Fruit fly (Drosophila melanogaster) whole organism, embryonic: ENCODE results near the gene CG13978.

Experiments
- Aef1 ChIP-seq: fragments of 200-800 bp; sonication (Bioruptor generic); IDR thresholded peaks from 3 replicates; pipeline ENCODE4 v1.3.6; 2022; ENCODE audit warnings: missing biosample characterization, missing genetic modification characterization
- CG1233 ChIP-seq: fragments of 200-800 bp; sonication (Bioruptor generic); optimal IDR thresholded peaks from 4 replicates; lab custom pipeline; 2018; ENCODE audit warnings: missing biosample characterization, mild to moderate bottlenecking, missing genetic modification characterization
- CG12769 ChIP-seq: fragments of 200-800 bp; sonication (Bioruptor generic); optimal IDR thresholded peaks from 2 replicates; lab custom pipeline; 2019; ENCODE audit warnings: missing biosample characterization, mild to moderate bottlenecking, missing genetic modification characterization, moderate library complexity
- CG1603 ChIP-seq: fragments of 200-800 bp; sonication (Bioruptor generic); optimal IDR thresholded peaks from 2 replicates; lab custom pipeline; 2019; ENCODE audit warnings: missing biosample characterization, mild to moderate bottlenecking, missing genetic modification characterization, moderate library complexity
- CG16813 ChIP-seq: fragments of 200-800 bp; sonication (Bioruptor generic); IDR thresholded peaks from 3 replicates; pipeline ENCODE4 v1.3.6; 2022; ENCODE audit warnings: missing biosample characterization, missing genetic modification characterization; ENCODE audit not compliant: partially characterized antibody
- CG17186 ChIP-seq: fragments of 200-800 bp; sonication (Bioruptor generic); optimal IDR thresholded peaks from 3 replicates; lab custom pipeline; 2017; ENCODE audit warnings: missing biosample characterization, missing genetic modification reagents, missing genetic modification characterization
- CG1792 ChIP-seq: fragments of 200-800 bp; sonication (Bioruptor generic); optimal IDR thresholded peaks from 2 replicates; lab custom pipeline; 2016; ENCODE audit warnings: missing biosample characterization, missing genetic modification characterization
- CG1832 ChIP-seq: fragments of 200-800 bp; sonication (Bioruptor generic); optimal IDR thresholded peaks from 2 replicates; lab custom pipeline; 2017; ENCODE audit warnings: missing biosample characterization, mild to moderate bottlenecking, missing genetic modification characterization, inconsistent platforms
- CG31365 ChIP-seq: fragments of 200-800 bp; sonication (Bioruptor generic); optimal IDR thresholded peaks from 2 replicates; lab custom pipeline; 2018; ENCODE audit warnings: missing biosample characterization, mild to moderate bottlenecking, missing genetic modification characterization
- CG34422 ChIP-seq: fragments of 200-800 bp; sonication (Bioruptor generic); IDR thresholded peaks from 3 replicates; pipeline ENCODE4 v1.3.6; 2022; ENCODE audit warnings: missing biosample characterization, missing genetic modification characterization
- CG4360 ChIP-seq: fragments of 200-800 bp; sonication (Bioruptor generic); IDR thresholded peaks from 2 replicates; pipeline ENCODE4 v1.3.6; 2022; ENCODE audit warnings: missing biosample characterization, missing genetic modification characterization
- CG4404 ChIP-seq: fragments of 200-800 bp; sonication (Bioruptor generic); IDR thresholded peaks from 2 replicates; pipeline ENCODE4 v1.3.6; 2022; ENCODE audit warnings: missing biosample characterization, missing genetic modification characterization
- CG5953 ChIP-seq: fragments of 200-800 bp; sonication (Bioruptor generic); IDR thresholded peaks from 2 replicates; pipeline ENCODE4 v1.3.6; 2022; ENCODE audit warnings: missing biosample characterization, missing genetic modification characterization
- CG6654 ChIP-seq: fragments of 200-800 bp; sonication (Bioruptor generic); optimal IDR thresholded peaks from 2 replicates; lab custom pipeline; 2017; ENCODE audit warnings: missing biosample characterization, mild to moderate bottlenecking, missing genetic modification characterization
- CG9437 ChIP-seq: fragments of 200-800 bp; sonication (Bioruptor generic); optimal IDR thresholded peaks from 2 replicates; lab custom pipeline; 2018; ENCODE audit warnings: missing biosample characterization, mild to moderate bottlenecking, missing genetic modification characterization
- CG9609 ChIP-seq: fragments of 200-800 bp; sonication (Bioruptor generic); optimal IDR thresholded peaks from 3 replicates; lab custom pipeline; 2016; ENCODE audit warnings: missing biosample characterization, missing genetic modification characterization
- D ChIP-seq, 2 experiments: fragments of 200-800 bp in 1 of 2; fragments of >200 bp in 1 of 2; sonication (Bioruptor generic) in 1 of 2; optimal IDR thresholded peaks; 2 replicates in 1 of 2; 3 replicates in 1 of 2; lab custom pipeline; 2017; ENCODE audit warnings: mild to moderate bottlenecking in 1 of 2, missing biosample characterization in 1 of 2, missing genetic modification characterization in 1 of 2, missing genetic modification reagents in 1 of 2
- D19A ChIP-seq: fragments of 200-800 bp; optimal IDR thresholded peaks from 3 replicates; lab custom pipeline; 2019; ENCODE audit warnings: missing biosample characterization, mild to moderate bottlenecking, missing genetic modification characterization, moderate library complexity
- Dip2 ChIP-seq: fragments of 200-800 bp; sonication (Bioruptor generic); IDR thresholded peaks from 2 replicates; pipeline ENCODE4 v1.3.6; 2022; ENCODE audit warnings: missing biosample characterization, missing genetic modification characterization
- Med ChIP-seq: fragments of 200-800 bp; sonication (Bioruptor generic); peaks from one replicate; lab custom pipeline; 2016; ENCODE audit warnings: missing biosample characterization, missing genetic modification characterization, mild to moderate bottlenecking, inconsistent platforms, moderate library complexity
- NFAT ChIP-seq: fragments of 200-800 bp; sonication (Bioruptor generic); IDR thresholded peaks from 2 replicates; pipeline ENCODE4 v1.3.6; 2022; ENCODE audit warnings: missing biosample characterization, missing genetic modification characterization
- Nf-YB ChIP-seq: fragments of 200-800 bp; sonication (Bioruptor generic); optimal IDR thresholded peaks from 3 replicates; lab custom pipeline; 2019; ENCODE audit warnings: missing biosample characterization, mild to moderate bottlenecking, missing genetic modification characterization, moderate library complexity
- Stat92E ChIP-seq, 3 experiments: fragments of >200 bp in 2 of 3; fragments of 200-800 bp in 1 of 3; sonication (Bioruptor generic) in 1 of 3; optimal IDR thresholded peaks; 2 replicates each; lab custom pipeline; 2017 to 2019; ENCODE audit warnings: missing biosample characterization in 3 of 3, missing genetic modification characterization in 3 of 3, mild to moderate bottlenecking in 1 of 3, moderate library complexity in 1 of 3
- amos ChIP-seq: fragments of 200-800 bp; sonication (Bioruptor generic); IDR thresholded peaks from 2 replicates; pipeline ENCODE4 v1.3.6; 2022; ENCODE audit warnings: missing biosample characterization, missing genetic modification characterization; ENCODE audit not compliant: partially characterized antibody
- ash1 ChIP-seq: fragments of 200-800 bp; sonication (Bioruptor generic); optimal IDR thresholded peaks from 2 replicates; lab custom pipeline; 2018; ENCODE audit warnings: missing biosample characterization, mild to moderate bottlenecking, missing genetic modification characterization
- crc ChIP-seq: fragments of 200-800 bp; sonication (Bioruptor generic); optimal IDR thresholded peaks from 2 replicates; lab custom pipeline; 2016; ENCODE audit warnings: missing biosample characterization, missing genetic modification characterization
- crp ChIP-seq, 2 experiments: fragments of 200-800 bp; sonication (Bioruptor generic); optimal IDR thresholded peaks; 2 replicates in 1 of 2; 3 replicates in 1 of 2; lab custom pipeline; 2017; ENCODE audit warnings: missing biosample characterization in 2 of 2, missing genetic modification characterization in 2 of 2, mild to moderate bottlenecking in 1 of 2, moderate library complexity in 1 of 2
- fd102C ChIP-seq: fragments of 200-800 bp; sonication (Bioruptor generic); optimal IDR thresholded peaks from 2 replicates; lab custom pipeline; 2018; ENCODE audit warnings: missing biosample characterization, mild to moderate bottlenecking, missing genetic modification characterization, moderate library complexity
- fd3F ChIP-seq: fragments of 200-800 bp; sonication (Bioruptor generic); optimal IDR thresholded peaks from 2 replicates; lab custom pipeline; 2018; ENCODE audit warnings: missing biosample characterization, mild to moderate bottlenecking, missing genetic modification characterization, moderate library complexity
- her ChIP-seq: fragments of 200-800 bp; sonication (Bioruptor generic); optimal IDR thresholded peaks from 2 replicates; lab custom pipeline; 2016; ENCODE audit warnings: missing biosample characterization, missing genetic modification characterization
- lmd ChIP-seq: fragments of 200-800 bp; sonication (Bioruptor generic); IDR thresholded peaks from 2 replicates; pipeline ENCODE4 v1.3.6; 2022; ENCODE audit warnings: missing biosample characterization, missing genetic modification characterization
- nerfin-2 ChIP-seq: fragments of 200-800 bp; sonication (Bioruptor generic); IDR thresholded peaks from 2 replicates; pipeline ENCODE4 v1.3.6; 2022; ENCODE audit warnings: missing biosample characterization, missing genetic modification characterization; ENCODE audit not compliant: partially characterized antibody
- oc ChIP-seq: fragments of 200-800 bp; sonication (Bioruptor generic); optimal IDR thresholded peaks from 2 replicates; lab custom pipeline; 2018; ENCODE audit warnings: missing biosample characterization, mild to moderate bottlenecking, missing genetic modification characterization, moderate library complexity
- onecut ChIP-seq: fragments of 200-800 bp; sonication (Bioruptor generic); IDR thresholded peaks from 2 replicates; pipeline ENCODE4 v1.3.6; 2022; ENCODE audit warnings: missing biosample characterization, missing genetic modification characterization
- peb ChIP-seq: fragments of 200-800 bp; sonication (Bioruptor generic); IDR thresholded peaks from 2 replicates; pipeline ENCODE4 v1.3.6; 2022; ENCODE audit warnings: missing biosample characterization, missing genetic modification characterization
- pum ChIP-seq: fragments of 200-800 bp; sonication (Bioruptor generic); optimal IDR thresholded peaks from 2 replicates; lab custom pipeline; 2016; ENCODE audit warnings: missing biosample characterization, missing genetic modification characterization
- ro ChIP-seq: fragments of 200-800 bp; sonication (Bioruptor generic); IDR thresholded peaks from 2 replicates; pipeline ENCODE4 v1.3.6; 2022; ENCODE audit warnings: missing biosample characterization, missing genetic modification characterization
- stwl ChIP-seq: fragments of 200-800 bp; sonication (Bioruptor generic); optimal IDR thresholded peaks from 3 replicates; lab custom pipeline; 2018; ENCODE audit warnings: missing biosample characterization, mild to moderate bottlenecking, missing genetic modification characterization, moderate library complexity
- tll ChIP-seq, 2 experiments: fragments of 200-800 bp in 1 of 2; fragments of >200 bp in 1 of 2; sonication (Bioruptor generic) in 1 of 2; optimal IDR thresholded peaks; 2 replicates each; lab custom pipeline; 2017 to 2019; ENCODE audit warnings: missing biosample characterization in 2 of 2, missing genetic modification characterization in 2 of 2, mild to moderate bottlenecking in 1 of 2, moderate library complexity in 1 of 2
- tna ChIP-seq: fragments of 200-800 bp; sonication (Bioruptor generic); IDR thresholded peaks from 2 replicates; pipeline ENCODE4 v1.3.6; 2022; ENCODE audit warnings: missing biosample characterization, missing genetic modification characterization; ENCODE audit not compliant: partially characterized antibody
- twi ChIP-seq: fragments of 200-800 bp; optimal IDR thresholded peaks from 2 replicates; lab custom pipeline; 2019; ENCODE audit warnings: missing biosample characterization, mild to moderate bottlenecking, missing genetic modification characterization, moderate library complexity
- usp ChIP-seq: fragments of >200 bp; optimal IDR thresholded peaks from 2 replicates; lab custom pipeline; 2017; ENCODE audit warnings: missing biosample characterization, missing genetic modification characterization
- zen ChIP-seq: fragments of 200-800 bp; sonication (Bioruptor generic); optimal IDR thresholded peaks from 3 replicates; lab custom pipeline; 2018; ENCODE audit warnings: missing biosample characterization, mild to moderate bottlenecking, missing genetic modification characterization, moderate library complexity

CG13978 gene

DNA sequence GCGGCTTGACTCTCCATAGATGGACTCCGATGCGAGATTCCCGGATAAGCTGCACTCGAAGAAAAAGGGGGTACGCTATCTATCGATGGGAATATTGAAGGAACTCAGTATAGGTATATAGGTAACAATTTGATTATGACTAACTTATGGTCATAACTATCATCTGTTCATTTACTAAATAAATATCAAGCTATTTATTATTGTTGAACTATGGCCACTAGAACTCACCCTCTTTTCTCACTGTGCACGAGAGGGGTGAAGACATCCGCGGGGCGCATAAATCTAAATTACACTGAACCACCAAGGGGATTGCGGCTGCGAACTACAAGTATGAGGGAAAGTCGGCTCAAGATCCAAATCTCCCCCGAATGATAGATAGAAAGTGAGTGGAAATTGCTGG lies 23.4 kb upstream of the CG13978 start, which contains the start of gene CG44290 (continued):
- TF ChIP-seq Med (GFP tag; lab: Kevin White, UChicago) (no peak), CG17186 (no peak), CG16813 (GFP tag; lab: Robert Waterston, UW) (no peak), fd3F (GFP tag; lab: Kevin White, UChicago) (no peak), usp (GFP tag; lab: Kevin White, UChicago) (no peak), CG6654 (GFP tag; lab: Kevin White, UChicago) (no peak), Aef1 (no peak)

DNA sequence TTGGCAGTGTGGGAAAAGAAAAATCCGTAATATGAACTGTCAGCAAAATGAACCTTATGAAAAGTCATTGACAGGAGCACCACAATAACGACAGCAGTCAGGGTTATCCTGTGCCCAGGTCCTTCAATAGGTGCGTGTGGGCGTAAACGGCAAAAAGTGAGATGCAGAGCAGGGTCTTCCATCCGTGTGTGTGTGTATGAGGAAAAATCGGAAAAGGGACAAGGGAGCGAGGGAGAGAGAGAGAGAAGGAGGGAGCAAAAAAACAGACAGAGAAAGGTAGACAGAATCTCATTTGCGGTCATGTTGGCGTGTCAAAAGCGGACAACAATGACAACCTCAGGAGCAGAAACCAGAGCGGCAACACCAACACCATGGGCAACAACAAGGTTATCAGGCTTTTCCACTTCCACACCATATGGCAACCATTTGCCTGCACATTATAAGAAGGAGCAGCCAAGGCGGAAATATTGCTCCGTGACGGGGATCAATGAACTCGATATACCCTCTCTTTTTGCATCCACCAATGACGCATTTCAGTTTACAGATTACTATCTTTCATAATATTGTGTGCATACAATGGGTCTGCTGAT lies 22.7 kb upstream of the CG13978 start:
- TF ChIP-seq CG4404 (GFP tag; lab: Robert Waterston, UW) (no peak), CG1832 (GFP tag; lab: Kevin White, UChicago) (peak; percentile 42), Stat92E (GFP tag; optimal IDR thresholded peaks at IDR 0.05; lab: Kevin White, UChicago) (no peak), CG1792 (GFP tag; lab: Kevin White, UChicago) (no peak), lmd (no peak), pum (GFP tag; lab: Kevin White, UChicago) (no peak), CG12769 (no peak), CG9437 (GFP tag; lab: Kevin White, UChicago) (no peak), NFAT (no peak), fd102C (GFP tag; lab: Kevin White, UChicago) (no peak), D (optimal IDR thresholded peaks at IDR 0.05; lab: Kevin White, UChicago) (peak; percentile 12), D (GFP tag; optimal IDR thresholded peaks at IDR 0.05; lab: Kevin White, UChicago) (no peak), crc (GFP tag; lab: Kevin White, UChicago) (no peak), tna (no peak), twi (tag; lab: Kevin White, UChicago) (peak; percentile 95), CG1603 (tag; lab: Kevin White, UChicago) (no peak), stwl (tag; lab: Kevin White, UChicago) (no peak), CG1233 (GFP tag; lab: Kevin White, UChicago) (no peak), onecut (GFP tag; lab: Robert Waterston, UW) (no peak), CG31365 (no peak), CG34422 (GFP tag; lab: Robert Waterston, UW) (no peak), CG5953 (GFP tag; lab: Robert Waterston, UW) (no peak), tll (GFP tag; optimal IDR thresholded peaks at IDR 0.05; lab: Kevin White, UChicago) (peak in 1 of 2 experiments; percentile 88), Dip2 (GFP tag; lab: Robert Waterston, UW) (no peak), her (no peak), CG9609 (no peak), oc (no peak), nerfin-2 (GFP tag; lab: Robert Waterston, UW) (no peak), CG4360 (0 out of 2 replicates have a peak, but pooled peaks have one; percentile 21), peb (GFP tag; lab: Robert Waterston, UW) (no peak), amos (GFP tag; lab: Robert Waterston, UW) (no peak), ro (no peak), ash1 (GFP tag; lab: Kevin White, UChicago) (no peak), zen (tag; lab: Kevin White, UChicago) (peak; percentile 51), D19A (tag; lab: Kevin White, UChicago) (peak; percentile 64), Nf-YB (GFP tag; lab: Kevin White, UChicago) (peak; percentile 6), crp (GFP tag; optimal IDR thresholded peaks at IDR 0.05; lab: Kevin White, UChicago) (no peak)
- TF ChIP-seq, all 482 proteins: peak for 8
